Fruit fly (Drosophila melanogaster): ENCODE results near the gene CG9386.

Gene CG9386

DNA sequence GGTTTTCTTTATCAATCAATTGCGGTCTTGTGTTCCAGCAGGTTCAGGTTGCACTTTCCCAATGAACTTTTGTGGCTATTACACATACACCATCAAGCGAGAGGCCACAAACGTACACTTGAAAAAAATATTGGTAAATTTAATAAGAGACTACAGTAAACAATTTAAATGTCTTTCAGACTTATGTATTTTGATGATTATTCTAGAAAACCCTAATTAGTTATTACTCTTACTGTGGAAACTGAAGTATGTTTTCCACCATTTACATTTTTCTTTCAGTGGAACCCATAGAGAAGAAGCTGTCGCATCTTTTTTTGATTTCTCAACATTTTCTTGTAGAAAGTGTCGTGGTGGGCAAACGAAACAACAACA lies 21.1 kb downstream of the CG9386 start (continued):
- TF ChIP-seq CG32767 (GFP tag; IDR thresholded peaks at IDR 0.05) (peak; percentile 74; the same call in 1 of the 2 replicates), salm (tag; optimal IDR thresholded peaks at IDR 0.05) (peak; percentile 94), Dip3 (GFP tag; optimal IDR thresholded peaks at IDR 0.05) (peak; percentile 88), ken (GFP tag; IDR thresholded peaks at IDR 0.05) (peak; percentile 95), CG10147 (GFP tag; optimal IDR thresholded peaks at IDR 0.05) (peak; percentile 83), NfI (GFP tag; optimal IDR thresholded peaks at IDR 0.05) (peak; percentile 85), CG7372 (GFP tag; IDR thresholded peaks at IDR 0.05) (peak; percentile 87), nerfin-1 (tag; optimal IDR thresholded peaks at IDR 0.05) (peak; percentile 91), CG7556 (GFP tag; optimal IDR thresholded peaks at IDR 0.05) (peak; percentile 92), CG15479 (GFP tag; optimal IDR thresholded peaks at IDR 0.05) (no peak), twi (tag; optimal IDR thresholded peaks at IDR 0.05) (peak; percentile 83), CG6854 (GFP tag; optimal IDR thresholded peaks at IDR 0.05) (peak; percentile 76), Side (GFP tag; optimal IDR thresholded peaks at IDR 0.05) (peak; percentile 87), zfh1 (GFP tag; IDR thresholded peaks at IDR 0.05) (peak; percentile 91), CG30431 (GFP tag; optimal IDR thresholded peaks at IDR 0.05) (peak; percentile 80), dan (GFP tag; IDR thresholded peaks at IDR 0.05) (no peak), pum (GFP tag; optimal IDR thresholded peaks at IDR 0.05) (peak; percentile 94), Opbp (GFP tag; IDR thresholded peaks at IDR 0.05; ENCODE audit: partially characterized antibody) (no peak), bab2 (GFP tag; optimal IDR thresholded peaks at IDR 0.05) (peak; percentile 95), Myb (GFP tag; optimal IDR thresholded peaks at IDR 0.05) (peak; percentile 75), CG6254 (GFP tag; optimal IDR thresholded peaks at IDR 0.05) (peak; percentile 93), unc-4 (GFP tag; IDR thresholded peaks at IDR 0.05; ENCODE audit: partially characterized antibody) (no peak), CG12769 (tag; optimal IDR thresholded peaks at IDR 0.05) (peak; percentile 76), Dll (GFP tag; IDR thresholded peaks at IDR 0.05; ENCODE audit: partially characterized antibody) (no peak), Lhr (GFP tag; optimal IDR thresholded peaks at IDR 0.05) (peak; percentile 89), CG10979 (tag; optimal IDR thresholded peaks at IDR 0.05) (peak; percentile 96), vnd (GFP tag; IDR thresholded peaks at IDR 0.05; ENCODE audit: partially characterized antibody) (no peak), Xrp1 (GFP tag; IDR thresholded peaks at IDR 0.05) (peak; percentile 93), CG5180 (GFP tag; optimal IDR thresholded peaks at IDR 0.05) (no peak), dm (GFP tag; optimal IDR thresholded peaks at IDR 0.05) (peak; percentile 88), CG13123 (GFP tag; optimal IDR thresholded peaks at IDR 0.05) (peak; percentile 83), CG10267 (tag; optimal IDR thresholded peaks at IDR 0.05) (peak; percentile 88), Sox102F (GFP tag; optimal IDR thresholded peaks at IDR 0.05) (peak; percentile 99), slp2 (GFP tag; optimal IDR thresholded peaks at IDR 0.05) (peak; percentile 88), Scr (GFP tag; IDR thresholded peaks at IDR 0.05; ENCODE audit: partially characterized antibody) (no peak), CG8478 (optimal IDR thresholded peaks at IDR 0.05) (no peak), sr (GFP tag; IDR thresholded peaks at IDR 0.05) (peak; percentile 54; the same call in 2 of the 3 replicates), dmrt11E (tag; optimal IDR thresholded peaks at IDR 0.05) (peak; percentile 82), CG13287 (GFP tag; IDR thresholded peaks at IDR 0.05; ENCODE audit: partially characterized antibody) (no peak), Mad (GFP tag; optimal IDR thresholded peaks at IDR 0.05) (peak; percentile 88), HLH3B (GFP tag; IDR thresholded peaks at IDR 0.05) (peak; percentile 93), CG33213 (GFP tag; optimal IDR thresholded peaks at IDR 0.05) (peak; percentile 75), CG13296 (GFP tag; optimal IDR thresholded peaks at IDR 0.05) (peak; percentile 81), luna (GFP tag; optimal IDR thresholded peaks at IDR 0.05) (peak; percentile 80), CG4707 (GFP tag; optimal IDR thresholded peaks at IDR 0.05) (peak; percentile 85), Stat92E (GFP tag; optimal IDR thresholded peaks at IDR 0.05) (peak in 1 of 3 experiments; percentile 52), CG10366 (GFP tag; IDR thresholded peaks at IDR 0.05) (peak; percentile 93), so (GFP tag; IDR thresholded peaks at IDR 0.05) (peak; percentile 90), grau (tag; optimal IDR thresholded peaks at IDR 0.05) (peak; percentile 91), CG15696 (tag; optimal IDR thresholded peaks at IDR 0.05) (peak; percentile 54)

Data from whole organism, embryonic.